Worm (Caenorhabditis elegans) whole organism, young adult: ENCODE measurements around the gene dsl-4.

Source experiments
- B0019.2 ChIP-seq: fragments of 200-800 bp; sonication (Bioruptor generic); conservative IDR thresholded peaks from 2 replicates; pipeline ENCODE4 v1.3.6; 2022; ENCODE audit warnings: missing genetic modification reagents, missing genetic modification characterization, missing compliant biosample characterization
- C17E4.6 ChIP-seq: fragments of 200-800 bp; sonication (Bioruptor generic); IDR thresholded peaks from 2 replicates; pipeline ENCODE4 v1.3.6; 2022; ENCODE audit warnings: missing genetic modification reagents, missing genetic modification characterization, missing compliant biosample characterization
- D2030.7 ChIP-seq: fragments of 200-800 bp; sonication (Bioruptor generic); IDR thresholded peaks from 2 replicates; pipeline ENCODE4 v1.3.6; 2022; ENCODE audit warnings: missing genetic modification reagents, missing genetic modification characterization, missing compliant biosample characterization
- F10E7.11 ChIP-seq: sonication (generic microtip); optimal IDR thresholded peaks from 2 replicates; lab custom pipeline; 2017; ENCODE audit warnings: mild to moderate bottlenecking, missing genetic modification characterization, moderate library complexity, missing compliant biosample characterization
- F22D6.2 ChIP-seq: sonication (generic microtip); optimal IDR thresholded peaks from 2 replicates; lab custom pipeline; 2016; ENCODE audit warnings: mild to moderate bottlenecking, missing genetic modification characterization, missing compliant biosample characterization
- F33H1.4 ChIP-seq: fragments of 200-800 bp; sonication (Bioruptor generic); IDR thresholded peaks from 2 replicates; pipeline ENCODE4 v1.3.6; 2022; ENCODE audit warnings: missing genetic modification reagents, missing genetic modification characterization, missing compliant biosample characterization
- K11D2.4 ChIP-seq: fragments of 200-800 bp; sonication (Bioruptor generic); IDR thresholded peaks from 2 replicates; pipeline ENCODE4 v1.3.6; 2022; ENCODE audit warnings: missing genetic modification reagents, missing genetic modification characterization, missing compliant biosample characterization
- T07F8.4 ChIP-seq: sonication (generic microtip); optimal IDR thresholded peaks from 2 replicates; lab custom pipeline; 2016; ENCODE audit warnings: mild to moderate bottlenecking, missing genetic modification characterization, moderate library complexity, missing compliant biosample characterization
- T26A5.8 ChIP-seq: sonication (generic microtip); optimal IDR thresholded peaks from 2 replicates; lab custom pipeline; 2016; ENCODE audit warnings: missing genetic modification characterization, missing compliant biosample characterization
- Y53G8AR.9 ChIP-seq: fragments of 200-800 bp; sonication (Bioruptor generic); conservative IDR thresholded peaks from 2 replicates; pipeline ENCODE4 v1.3.6; 2022; ENCODE audit warnings: missing genetic modification reagents, missing genetic modification characterization, missing compliant biosample characterization
- Y79H2A.3 ChIP-seq: fragments of 200-800 bp; sonication (Bioruptor generic); conservative IDR thresholded peaks from 2 replicates; pipeline ENCODE4 v1.3.6; 2022; ENCODE audit warnings: missing genetic modification reagents, missing genetic modification characterization, missing compliant biosample characterization
- ama-1 ChIP-seq, 3 experiments: fragments of 150-350 bp in 1 of 3; sonication (generic microtip) in 2 of 3; optimal IDR thresholded peaks; 2 replicates each; lab custom pipeline; 2014 to 2018; ENCODE audit warnings: missing biosample characterization in 2 of 3, missing genetic modification characterization in 2 of 3, missing genetic modification reagents in 2 of 3
- aptf-2 ChIP-seq: fragments of 200-800 bp; sonication (Bioruptor generic); conservative IDR thresholded peaks from 2 replicates; pipeline ENCODE4 v1.3.6; 2022; ENCODE audit warnings: missing genetic modification reagents, missing genetic modification characterization, missing compliant biosample characterization
- atf-7 ChIP-seq: sonication (generic microtip); optimal IDR thresholded peaks from 2 replicates; lab custom pipeline; 2017; ENCODE audit warnings: mild to moderate bottlenecking, missing genetic modification characterization, missing compliant biosample characterization
- bed-1 ChIP-seq: fragments of 200-800 bp; sonication (Bioruptor generic); IDR thresholded peaks from 2 replicates; pipeline ENCODE4 v1.3.6; 2022; ENCODE audit warnings: missing genetic modification reagents, missing genetic modification characterization, missing compliant biosample characterization
- ceh-58 ChIP-seq: fragments of 200-800 bp; sonication (Bioruptor generic); IDR thresholded peaks from 2 replicates; pipeline ENCODE4 v1.3.6; 2022; ENCODE audit warnings: missing genetic modification characterization, missing compliant biosample characterization
- chd-7 ChIP-seq: sonication (generic microtip); optimal IDR thresholded peaks from 2 replicates; lab custom pipeline; 2016; ENCODE audit warnings: mild to moderate bottlenecking, missing genetic modification characterization, moderate library complexity, missing compliant biosample characterization
- dpff-1 ChIP-seq: sonication (generic microtip); optimal IDR thresholded peaks from 2 replicates; lab custom pipeline; 2017; ENCODE audit warnings: mild to moderate bottlenecking, missing genetic modification characterization, missing compliant biosample characterization
- dpl-1 ChIP-seq: fragments of 150-350 bp; optimal IDR thresholded peaks from 2 replicates; lab custom pipeline; 2014; ENCODE audit warnings: missing biosample characterization, missing genetic modification reagents, missing genetic modification characterization
- egrh-3 ChIP-seq: fragments of 200-800 bp; sonication (Bioruptor generic); IDR thresholded peaks from 2 replicates; pipeline ENCODE4 v1.3.6; 2022; ENCODE audit warnings: missing genetic modification reagents, missing genetic modification characterization, missing compliant biosample characterization
- ekl-4 ChIP-seq: fragments of 200-800 bp; sonication (Bioruptor generic); IDR thresholded peaks from 2 replicates; pipeline ENCODE4 v1.3.6; 2022; ENCODE audit warnings: missing genetic modification reagents, missing genetic modification characterization, missing compliant biosample characterization
- ets-4 ChIP-seq: fragments of 200-800 bp; sonication (Bioruptor generic); optimal IDR thresholded peaks from 2 replicates; lab custom pipeline; 2018; ENCODE audit warnings: mild to moderate bottlenecking, missing genetic modification characterization, missing compliant biosample characterization
- hlh-26 ChIP-seq: fragments of 200-800 bp; sonication (Bioruptor generic); conservative IDR thresholded peaks from 2 replicates; pipeline ENCODE4 v1.3.6; 2022; ENCODE audit warnings: missing genetic modification reagents, missing genetic modification characterization, missing compliant biosample characterization
- hmg-1.2 ChIP-seq: fragments of 200-800 bp; sonication (Bioruptor generic); IDR thresholded peaks from 2 replicates; pipeline ENCODE4 v1.3.6; 2022; ENCODE audit warnings: missing genetic modification reagents, missing genetic modification characterization, missing compliant biosample characterization
- hmg-20 ChIP-seq: fragments of 200-800 bp; sonication (Bioruptor generic); IDR thresholded peaks from 2 replicates; pipeline ENCODE4 v1.3.6; 2022; ENCODE audit warnings: missing genetic modification reagents, missing genetic modification characterization, missing compliant biosample characterization
- hrde-1 ChIP-seq: sonication (generic microtip); optimal IDR thresholded peaks from 2 replicates; lab custom pipeline; 2016; ENCODE audit warnings: missing genetic modification characterization, mild to moderate bottlenecking, missing compliant biosample characterization, moderate library complexity, missing genotype, missing genetic modification reagents, borderline replicate concordance
- let-526 ChIP-seq: fragments of 200-800 bp; sonication (Bioruptor generic); IDR thresholded peaks from 2 replicates; pipeline ENCODE4 v1.3.6; 2022; ENCODE audit warnings: missing genetic modification reagents, missing genetic modification characterization, missing compliant biosample characterization
- let-607 ChIP-seq, 2 experiments: fragments of 200-800 bp in 1 of 2; sonication (Bioruptor generic) in 1 of 2; sonication (generic microtip) in 1 of 2; optimal IDR thresholded peaks; 2 replicates each; lab custom pipeline; 2016 to 2018; ENCODE audit warnings: mild to moderate bottlenecking in 2 of 2, missing compliant biosample characterization in 2 of 2, missing genetic modification characterization in 2 of 2, moderate library complexity in 2 of 2, missing genotype in 1 of 2
- lin-35 ChIP-seq, 3 experiments: fragments of 150-350 bp in 2 of 3; sonication (generic microtip) in 1 of 3; optimal IDR thresholded peaks; 2 replicates each; lab custom pipeline; 2014 to 2018; ENCODE audit warnings: missing biosample characterization in 3 of 3, missing genetic modification characterization in 3 of 3, missing genetic modification reagents in 3 of 3
- lsl-1 ChIP-seq: fragments of 200-800 bp; sonication (Bioruptor generic); optimal IDR thresholded peaks from 2 replicates; lab custom pipeline; 2018; ENCODE audit warnings: mild to moderate bottlenecking, missing genetic modification characterization, moderate library complexity, missing compliant biosample characterization
- lsy-27 ChIP-seq: sonication (generic microtip); optimal IDR thresholded peaks from 2 replicates; lab custom pipeline; 2017; ENCODE audit warnings: missing genetic modification characterization, mild to moderate bottlenecking, missing compliant biosample characterization, antibody characterized with exemption, missing genotype, borderline replicate concordance; ENCODE audit not compliant: insufficient read depth
- nfya-1 ChIP-seq: sonication (generic microtip); optimal IDR thresholded peaks from 2 replicates; lab custom pipeline; 2017; ENCODE audit warnings: antibody characterized with exemption, missing compliant biosample characterization, missing genetic modification characterization, borderline replicate concordance; ENCODE audit not compliant: insufficient read depth
- nfyb-1 ChIP-seq: fragments of 200-800 bp; sonication (Bioruptor generic); IDR thresholded peaks from 2 replicates; pipeline ENCODE4 v1.3.6; 2022; ENCODE audit warnings: missing genetic modification reagents, missing genetic modification characterization, missing compliant biosample characterization
- nhr-120 ChIP-seq: fragments of 200-800 bp; sonication (Bioruptor generic); IDR thresholded peaks from 2 replicates; pipeline ENCODE4 v1.3.6; 2022; ENCODE audit warnings: missing genetic modification characterization, missing compliant biosample characterization
- nhr-90 ChIP-seq: sonication (generic microtip); optimal IDR thresholded peaks from 2 replicates; lab custom pipeline; 2016; ENCODE audit warnings: missing genotype, mild to moderate bottlenecking, missing genetic modification characterization, missing compliant biosample characterization
- repo-1 ChIP-seq: sonication (generic microtip); optimal IDR thresholded peaks from 2 replicates; lab custom pipeline; 2017; ENCODE audit warnings: mild to moderate bottlenecking, missing genetic modification characterization, missing compliant biosample characterization
- rpc-1 ChIP-seq, 2 experiments: fragments of 150-350 bp in 1 of 2; sonication (generic microtip) in 1 of 2; optimal IDR thresholded peaks; 2 replicates each; lab custom pipeline; 2014 to 2018; ENCODE audit warnings: missing biosample characterization in 1 of 2, missing genetic modification characterization in 1 of 2, missing genetic modification reagents in 1 of 2, missing genotype in 1 of 2
- sdz-38 ChIP-seq: sonication (generic microtip); optimal IDR thresholded peaks from 2 replicates; lab custom pipeline; 2016; ENCODE audit warnings: missing genotype, missing genetic modification characterization, missing compliant biosample characterization
- snpc-1.1 ChIP-seq: sonication (generic microtip); optimal IDR thresholded peaks from 2 replicates; lab custom pipeline; 2017; ENCODE audit warnings: missing genetic modification characterization, mild to moderate bottlenecking, missing compliant biosample characterization, antibody characterized with exemption, moderate library complexity, missing genotype, missing genetic modification reagents; ENCODE audit not compliant: insufficient read depth
- tbp1 ChIP-seq: fragments of 200-800 bp; sonication (Bioruptor generic); optimal IDR thresholded peaks from 2 replicates; lab custom pipeline; 2018; ENCODE audit warnings: mild to moderate bottlenecking, missing genetic modification characterization, missing compliant biosample characterization
- tlf-1 ChIP-seq: fragments of 200-800 bp; sonication (Bioruptor generic); optimal IDR thresholded peaks from 2 replicates; lab custom pipeline; 2018; ENCODE audit warnings: mild to moderate bottlenecking, missing genetic modification characterization, missing compliant biosample characterization
- unc-130 ChIP-seq: sonication (generic microtip); optimal IDR thresholded peaks from 2 replicates; lab custom pipeline; 2016; ENCODE audit warnings: missing genetic modification reagents, missing genetic modification characterization, missing compliant biosample characterization
- zim-3 ChIP-seq: sonication (generic microtip); optimal IDR thresholded peaks from 2 replicates; lab custom pipeline; 2017; ENCODE audit warnings: mild to moderate bottlenecking, missing genetic modification characterization, moderate library complexity, missing compliant biosample characterization
- ztf-22 ChIP-seq: fragments of 200-800 bp; sonication (Bioruptor generic); optimal IDR thresholded peaks from 2 replicates; lab custom pipeline; 2018; ENCODE audit warnings: mild to moderate bottlenecking, missing genetic modification characterization, moderate library complexity, missing compliant biosample characterization
- ztf-25 ChIP-seq: fragments of 200-800 bp; sonication (Bioruptor generic); IDR thresholded peaks from 2 replicates; pipeline ENCODE4 v1.3.6; 2022; ENCODE audit warnings: missing genetic modification reagents, missing genetic modification characterization, missing compliant biosample characterization
- ztf-28 ChIP-seq: fragments of 200-800 bp; sonication (Bioruptor generic); IDR thresholded peaks from 2 replicates; pipeline ENCODE4 v1.3.6; 2022; ENCODE audit warnings: missing genetic modification reagents, missing genetic modification characterization, missing compliant biosample characterization

dsl-4 gene

DNA sequence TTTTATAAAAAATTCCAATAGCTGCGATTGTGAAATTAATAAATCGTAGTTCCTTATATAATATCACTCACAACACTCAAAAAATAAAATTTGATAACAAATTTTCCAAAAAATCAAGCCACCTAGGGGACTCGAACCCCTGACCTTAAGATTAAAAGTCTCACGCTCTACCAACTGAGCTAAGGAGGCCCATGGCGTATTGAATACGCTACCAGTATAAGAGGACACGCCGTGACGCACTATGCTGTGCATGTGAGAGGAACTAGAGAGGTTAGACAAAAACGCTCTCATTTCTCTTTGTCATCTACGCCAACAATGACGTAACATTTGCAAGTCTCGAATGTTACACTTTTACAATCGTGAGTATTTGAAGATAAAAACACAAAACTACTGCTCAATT is 26.4 kb upstream of the dsl-4 start (continued):
- TF ChIP-seq lin-35 (GFP tag; optimal IDR thresholded peaks at IDR 0.05; lab: Kevin White, UChicago) (peak in 1 of 3 experiments; percentile 90), hmg-1.2 (GFP tag; lab: Robert Waterston, UW) (peak; percentile 91), hrde-1 (peak; percentile 60), C17E4.6 (no peak; the same call in 1 of the 2 replicates), chd-7 (tag; lab: Kevin White, UChicago) (peak; percentile 88), repo-1 (peak; percentile 61), atf-7 (tag; lab: Kevin White, UChicago) (peak; percentile 90), Y53G8AR.9 (GFP tag; lab: Robert Waterston, UW) (peak; percentile 79), nhr-120 (no peak), egrh-3 (GFP tag; lab: Robert Waterston, UW) (peak; percentile 50), dpff-1 (tag; lab: Kevin White, UChicago) (no peak), lsl-1 (GFP tag; lab: Kevin White, UChicago) (peak; percentile 41), bed-1 (GFP tag; lab: Robert Waterston, UW) (0 out of 2 replicates have a peak, but pooled peaks have one; percentile 53), tlf-1 (GFP tag; lab: Kevin White, UChicago) (no peak), ekl-4 (GFP tag; lab: Robert Waterston, UW) (peak; percentile 87), aptf-2 (GFP tag; lab: Robert Waterston, UW) (0 out of 2 replicates have a peak, but pooled peaks have one; percentile 41), ztf-22 (peak; percentile 85), zim-3 (tag; lab: Kevin White, UChicago) (peak; percentile 88), T07F8.4 (tag; lab: Kevin White, UChicago) (peak; percentile 90), nhr-90 (tag; lab: Kevin White, UChicago) (peak; percentile 92), lsy-27 (tag; lab: Kevin White, UChicago) (no peak), let-607 (tag; optimal IDR thresholded peaks at IDR 0.05; lab: Kevin White, UChicago) (peak; percentile 70 to 83), let-526 (GFP tag; lab: Robert Waterston, UW) (peak; percentile 94), F10E7.11 (tag; lab: Kevin White, UChicago) (peak; percentile 75), Y79H2A.3 (GFP tag; lab: Robert Waterston, UW) (peak; percentile 89), hmg-20 (GFP tag; lab: Robert Waterston, UW) (peak; percentile 80), snpc-1.1 (tag; lab: Kevin White, UChicago) (peak; percentile 65), T26A5.8 (peak; percentile 87), nfyb-1 (GFP tag; lab: Robert Waterston, UW) (peak; percentile 93), F33H1.4 (GFP tag; lab: Robert Waterston, UW) (no peak), ztf-25 (GFP tag; lab: Robert Waterston, UW) (peak; percentile 98), dpl-1 (peak; percentile 39), rpc-1 (optimal IDR thresholded peaks at IDR 0.05; lab: Kevin White, UChicago) (peak; percentile 97), rpc-1 (tag; optimal IDR thresholded peaks at IDR 0.05; lab: Kevin White, UChicago) (peak; percentile 99), ets-4 (peak; percentile 36), ama-1 (optimal IDR thresholded peaks at IDR 0.05; lab: Kevin White, UChicago) (peak; percentile 15), ama-1 (GFP tag; optimal IDR thresholded peaks at IDR 0.05; lab: Kevin White, UChicago) (peak; percentile 70 to 95), K11D2.4 (GFP tag; lab: Robert Waterston, UW) (peak; percentile 90), F22D6.2 (peak; percentile 61), ceh-58 (GFP tag; lab: Robert Waterston, UW) (peak; percentile 94; the same call in 1 of the 2 replicates), hlh-26 (GFP tag; lab: Robert Waterston, UW) (0 out of 2 replicates have a peak, but pooled peaks have one; percentile 49), sdz-38 (tag; lab: Kevin White, UChicago) (no peak), nfya-1 (tag; lab: Kevin White, UChicago) (no peak), unc-130 (GFP tag; lab: Kevin White, UChicago) (peak; percentile 51), ztf-28 (GFP tag; lab: Robert Waterston, UW) (peak; percentile 84), D2030.7 (GFP tag; lab: Robert Waterston, UW) (peak; percentile 83), tbp1 (GFP tag; lab: Kevin White, UChicago) (peak; percentile 98), B0019.2 (GFP tag; lab: Robert Waterston, UW) (peak; percentile 58; the same call in 1 of the 2 replicates)
